Worm (Caenorhabditis elegans): Measurements from ENCODE around the gene C43G2.3.

DNA sequence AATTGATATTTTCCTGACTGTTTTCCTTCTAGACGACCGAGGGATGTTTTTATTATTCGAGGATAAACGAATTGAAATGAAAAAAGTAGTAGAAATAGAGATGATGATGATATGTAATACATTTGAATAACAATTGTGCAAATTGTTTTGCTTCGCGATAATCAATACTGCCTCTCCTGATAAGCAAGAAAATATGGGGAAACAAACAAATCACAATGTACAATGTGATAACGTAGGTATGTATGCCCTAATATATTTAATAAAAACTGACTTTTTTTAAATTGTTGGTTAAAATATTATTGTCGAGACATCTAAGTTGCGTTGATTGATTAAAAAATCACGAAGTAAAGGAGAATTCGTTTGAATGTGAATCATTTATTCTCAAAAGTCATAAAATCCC lies 49.8 kb downstream of the C43G2.3 start, which contains the start of gene cest-5.2:
- peak; percentile 9 for TF ChIP-seq pqm-1 (tag; optimal IDR thresholded peaks at IDR 0.05)
- no peak for TF ChIP-seq ama-1 (optimal IDR thresholded peaks at IDR 0.05)
- no peak for TF ChIP-seq nhr-11 (tag; optimal IDR thresholded peaks at IDR 0.05)
- no peak for TF ChIP-seq aly-2 (tag; optimal IDR thresholded peaks at IDR 0.05)
- peak; percentile 26 for TF ChIP-seq pha-4 (tag; optimal IDR thresholded peaks at IDR 0.05)
- TF ChIP-seq R02D3.7 (tag; optimal IDR thresholded peaks at IDR 0.05): no peak
- TF ChIP-seq snpc-4 (tag; optimal IDR thresholded peaks at IDR 0.05): no peak
- TF ChIP-seq ceh-82 (tag; optimal IDR thresholded peaks at IDR 0.05): no peak
- TF ChIP-seq fkh-10 (GFP tag; optimal IDR thresholded peaks at IDR 0.05): no peak
- no peak for TF ChIP-seq ztf-4 (tag; optimal IDR thresholded peaks at IDR 0.05)

Measured in whole organism, L3 larva.